Fruit fly (Drosophila melanogaster) whole organism: ENCODE measurements around the gene Asator.

Source experiments
- CG8478 ChIP-seq: fragments of >200 bp; optimal IDR thresholded peaks from 2 replicates; lab custom pipeline; 2018; ENCODE audit warnings: inconsistent platforms
- Dll ChIP-seq: fragments of >200 bp; optimal IDR thresholded peaks from 2 replicates; lab custom pipeline; 2017
- pan ChIP-seq: fragments of >200 bp; optimal IDR thresholded peaks from 2 replicates; lab custom pipeline; 2017
- psq ChIP-seq: fragments of >200 bp; optimal IDR thresholded peaks from 2 replicates; lab custom pipeline; 2017

DNA sequence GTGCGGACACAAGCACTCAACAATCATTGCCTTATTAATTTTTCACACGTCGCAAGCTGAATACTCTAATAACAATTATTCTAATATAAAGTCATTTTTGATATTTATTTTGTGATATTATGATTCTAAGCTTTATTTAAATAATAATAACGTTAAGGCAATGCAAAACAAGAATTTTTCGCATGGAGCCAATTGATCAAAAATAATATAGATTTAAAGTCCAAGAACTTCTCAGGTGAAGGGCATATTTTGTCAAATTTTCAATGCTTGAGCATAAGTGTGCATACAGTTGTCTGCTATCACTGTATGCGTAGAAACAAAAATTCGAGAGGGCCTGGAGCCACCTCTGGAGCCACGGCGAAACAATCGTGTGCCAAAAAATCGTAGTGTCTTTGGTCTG, 54.4 kb downstream of the Asator start:
- TF ChIP-seq pan (lab: Kevin White, UChicago), result no peak
- no peak for TF ChIP-seq psq (lab: Kevin White, UChicago)
- no peak for TF ChIP-seq Dll
- no peak for TF ChIP-seq CG8478
